Fruit fly (Drosophila melanogaster): ENCODE measurements around the gene CG11226.

dm6 chr3L:22856009-22856477 lies 19.2 kb downstream of the CG11226 start, which contains the start of gene CG32459:
- TF ChIP-seq Sox102F (GFP tag; optimal IDR thresholded peaks at IDR 0.05) (no peak), dac (GFP tag; optimal IDR thresholded peaks at IDR 0.05) (no peak), Met (GFP tag; optimal IDR thresholded peaks at IDR 0.05) (no peak)

Data from whole organism, prepupa.